Worm (Caenorhabditis elegans) whole organism, midembryonic: ENCODE results near the gene erp-44.3.

ENCODE experiments used
- T22C8.4 ChIP-seq: fragments of 200-800 bp; sonication (Bioruptor generic); IDR thresholded peaks from 2 replicates; pipeline ENCODE4 v1.3.6; 2022; ENCODE audit warnings: missing genetic modification characterization, missing compliant biosample characterization
- cog-1 ChIP-seq: sonication (generic microtip); optimal IDR thresholded peaks from 2 replicates; lab custom pipeline; 2016; ENCODE audit warnings: missing genetic modification characterization, missing compliant biosample characterization
- flt-1 ChIP-seq: fragments of 200-800 bp; sonication (Bioruptor generic); IDR thresholded peaks from 2 replicates; pipeline ENCODE4 v1.3.6; 2022; ENCODE audit warnings: missing genetic modification characterization, missing compliant biosample characterization
- med-1 ChIP-seq: sonication (generic microtip); optimal IDR thresholded peaks from 2 replicates; lab custom pipeline; 2017; ENCODE audit warnings: missing genetic modification characterization, mild to moderate bottlenecking, missing compliant biosample characterization, antibody characterized with exemption, missing genetic modification reagents; ENCODE audit not compliant: insufficient read depth
- tab-1 ChIP-seq: fragments of 200-800 bp; sonication (Bioruptor generic); IDR thresholded peaks from 2 replicates; pipeline ENCODE4 v1.3.6; 2022; ENCODE audit warnings: missing genetic modification characterization, missing compliant biosample characterization
- ztf-29 ChIP-seq: fragments of 200-800 bp; sonication (Bioruptor generic); IDR thresholded peaks from 2 replicates; pipeline ENCODE4 v1.3.6; 2022; ENCODE audit warnings: missing genetic modification reagents, missing genetic modification characterization, missing compliant biosample characterization

- TF ChIP-seq tab-1 (GFP tag; lab: Robert Waterston, UW): no peak
- TF ChIP-seq cog-1: no peak
- no peak for TF ChIP-seq ztf-29 (GFP tag; lab: Robert Waterston, UW)
- TF ChIP-seq flt-1 (GFP tag; lab: Robert Waterston, UW): no peak
- no peak for TF ChIP-seq med-1 (GFP tag; lab: Kevin White, UChicago)
- no peak for TF ChIP-seq T22C8.4 (GFP tag; lab: Robert Waterston, UW)
Observed at ce11 chrIV:8164515-8164914, 42.1 kb downstream of the erp-44.3 start.
